Worm (Caenorhabditis elegans) whole organism, young adult: Measurements from ENCODE around the gene clec-133.

Source experiments
- ceh-40 ChIP-seq: fragments of 200-800 bp; sonication (Bioruptor generic); IDR thresholded peaks from 2 replicates; pipeline ENCODE4 v1.3.6; 2022; ENCODE audit warnings: missing genetic modification characterization, missing compliant biosample characterization
- dox-1 ChIP-seq: fragments of 200-800 bp; sonication (Bioruptor generic); IDR thresholded peaks from 2 replicates; pipeline ENCODE4 v1.3.6; 2022; ENCODE audit warnings: missing genetic modification reagents, missing genetic modification characterization, missing compliant biosample characterization
- madf-6 ChIP-seq: fragments of 200-800 bp; sonication (Bioruptor generic); IDR thresholded peaks from 2 replicates; pipeline ENCODE4 v1.3.6; 2022; ENCODE audit warnings: missing genetic modification reagents, missing genetic modification characterization, missing compliant biosample characterization
- sea-2 ChIP-seq: fragments of 200-800 bp; sonication (Bioruptor generic); IDR thresholded peaks from 2 replicates; pipeline ENCODE4 v1.3.6; 2022; ENCODE audit warnings: missing genetic modification characterization, missing compliant biosample characterization
- ztf-26 ChIP-seq: sonication (generic microtip); optimal IDR thresholded peaks from 2 replicates; lab custom pipeline; 2017; ENCODE audit warnings: missing genetic modification characterization, missing compliant biosample characterization

DNA sequence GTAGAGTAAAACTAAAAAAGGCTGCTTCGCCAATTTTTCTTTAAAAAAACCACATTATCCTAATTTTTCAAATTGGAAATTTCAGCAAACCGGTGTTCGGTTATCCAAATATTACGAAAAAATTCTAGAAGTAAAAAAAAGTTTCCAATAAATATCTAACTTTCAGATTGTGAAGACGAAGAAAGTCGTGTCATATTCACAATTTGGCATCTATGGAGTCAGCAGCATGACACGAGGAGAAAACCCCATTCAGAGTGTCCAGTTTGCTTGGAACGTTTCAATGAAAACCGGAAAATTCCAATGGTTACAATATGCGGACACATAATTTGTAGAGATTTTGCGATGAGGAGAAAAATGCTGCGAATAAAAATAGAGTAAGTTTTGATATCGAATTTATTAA is 17.1 kb downstream of the clec-133 start, which contains the start of gene Y49F6A.12:
- no peak for TF ChIP-seq sea-2 (GFP tag; lab: Robert Waterston, UW)
- no peak for TF ChIP-seq madf-6
- no peak for TF ChIP-seq ztf-26 (tag; lab: Kevin White, UChicago)
- TF ChIP-seq ceh-40, result no peak
- TF ChIP-seq dox-1 (GFP tag; lab: Robert Waterston, UW), result no peak
